Worm (Caenorhabditis elegans): ENCODE measurements around the gene slrp-1.

DNA sequence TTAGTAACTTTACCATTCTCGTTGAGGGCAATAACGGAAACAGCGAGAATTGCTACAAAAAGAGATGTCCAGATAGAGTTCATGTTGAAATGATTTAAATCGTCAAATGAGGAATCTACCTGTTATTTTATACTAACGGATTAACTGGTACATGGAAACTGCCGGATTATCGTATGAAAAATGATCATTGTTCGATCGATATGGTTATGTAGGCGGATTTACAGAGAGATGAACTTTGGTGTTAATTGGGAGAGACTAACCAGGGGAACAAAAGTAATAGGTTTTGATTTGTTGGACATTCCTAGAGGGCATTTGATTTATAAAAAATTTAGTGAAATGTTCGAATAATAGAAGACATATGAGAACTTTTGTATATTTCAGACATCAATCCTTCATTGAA, 46.1 kb downstream of the slrp-1 start, which contains the start of gene spig-9:
- no peak for TF ChIP-seq mab-5 (tag; optimal IDR thresholded peaks at IDR 0.05)
- TF ChIP-seq nhr-76 (tag; optimal IDR thresholded peaks at IDR 0.05) = no peak
- TF ChIP-seq blmp-1 (tag; optimal IDR thresholded peaks at IDR 0.05) = no peak
- no peak for TF ChIP-seq unc-39 (tag; optimal IDR thresholded peaks at IDR 0.05)
